Fruit fly (Drosophila melanogaster): ENCODE measurements around the gene Kif3C.

dm6 chr4:1182809-1183208 is 35.5 kb downstream of the Kif3C start:
- TF ChIP-seq CG12605 (GFP tag; IDR thresholded peaks at IDR 0.05) (no peak), CG17806 (tag; optimal IDR thresholded peaks at IDR 0.05) (no peak), CG32121 (GFP tag; IDR thresholded peaks at IDR 0.05) (no peak), Pif1A (GFP tag; optimal IDR thresholded peaks at IDR 0.05) (no peak), EcR (GFP tag; optimal IDR thresholded peaks at IDR 0.05) (no peak), Snoo (tag; optimal IDR thresholded peaks at IDR 0.05) (no peak), CG34367 (tag; optimal IDR thresholded peaks at IDR 0.05) (no peak), CG10348 (GFP tag; IDR thresholded peaks at IDR 0.05) (no peak), CG14655 (GFP tag; optimal IDR thresholded peaks at IDR 0.05) (no peak), fd96Ca (GFP tag; IDR thresholded peaks at IDR 0.05) (no peak), rn (GFP tag; IDR thresholded peaks at IDR 0.05) (no peak)
